Fruit fly (Drosophila melanogaster) whole organism, adult: Measurements from ENCODE around the gene CG31266.

Experiments
- CG11617 ChIP-seq: fragments of 200-800 bp; sonication (Bioruptor generic); optimal IDR thresholded peaks from 2 replicates; lab custom pipeline; 2017; ENCODE audit warnings: mild to moderate bottlenecking, missing biosample characterization, missing genetic modification reagents, missing genetic modification characterization
- CG12768 ChIP-seq: fragments of 200-800 bp; sonication (Bioruptor generic); optimal IDR thresholded peaks from 2 replicates; lab custom pipeline; 2017; ENCODE audit warnings: missing biosample characterization, missing genetic modification characterization, mild to moderate bottlenecking, moderate library complexity, missing genetic modification reagents
- CG14711 ChIP-seq: fragments of 200-800 bp; sonication (Bioruptor generic); optimal IDR thresholded peaks from 2 replicates; lab custom pipeline; 2018; ENCODE audit warnings: missing biosample characterization, mild to moderate bottlenecking, missing genetic modification characterization, moderate library complexity
- CG1620 ChIP-seq: fragments of 200-800 bp; sonication (Bioruptor generic); optimal IDR thresholded peaks from 2 replicates; lab custom pipeline; 2016; ENCODE audit warnings: missing biosample characterization, missing genetic modification characterization
- CG33017 ChIP-seq: fragments of 200-800 bp; sonication (Bioruptor generic); optimal IDR thresholded peaks from 2 replicates; lab custom pipeline; 2018; ENCODE audit warnings: missing biosample characterization, mild to moderate bottlenecking, missing genetic modification characterization, moderate library complexity
- CG5204 ChIP-seq: fragments of 200-800 bp; sonication (Bioruptor generic); optimal IDR thresholded peaks from 2 replicates; lab custom pipeline; 2016; ENCODE audit warnings: missing biosample characterization, missing genetic modification characterization
- CG7045 ChIP-seq: fragments of 200-800 bp; sonication (Bioruptor generic); optimal IDR thresholded peaks from 2 replicates; lab custom pipeline; 2017; ENCODE audit warnings: missing biosample characterization, mild to moderate bottlenecking, missing genetic modification characterization
- CG7101 ChIP-seq: fragments of 200-800 bp; sonication (Bioruptor generic); optimal IDR thresholded peaks from 2 replicates; lab custom pipeline; 2018; ENCODE audit warnings: missing biosample characterization, mild to moderate bottlenecking, missing genetic modification characterization, moderate library complexity
- Clk ChIP-seq: fragments of 200-800 bp; sonication (Bioruptor generic); optimal IDR thresholded peaks from 2 replicates; lab custom pipeline; 2017; ENCODE audit warnings: missing biosample characterization, missing genetic modification characterization
- Crg-1 ChIP-seq: fragments of 200-800 bp; sonication (Bioruptor generic); optimal IDR thresholded peaks from 2 replicates; lab custom pipeline; 2016; ENCODE audit warnings: missing biosample characterization, missing genetic modification characterization
- Hr96 ChIP-seq: fragments of 200-800 bp; sonication (Bioruptor generic); optimal IDR thresholded peaks from 2 replicates; lab custom pipeline; 2016; ENCODE audit warnings: missing biosample characterization, missing genetic modification characterization
- Mnt ChIP-seq: fragments of 200-800 bp; sonication (Bioruptor generic); optimal IDR thresholded peaks from 2 replicates; lab custom pipeline; 2016; ENCODE audit warnings: missing biosample characterization, mild to moderate bottlenecking, missing genetic modification characterization
- bab1 ChIP-seq: fragments of 200-800 bp; sonication (Bioruptor generic); optimal IDR thresholded peaks from 3 replicates; lab custom pipeline; 2019; ENCODE audit warnings: missing biosample characterization, mild to moderate bottlenecking, missing genetic modification characterization, moderate library complexity
- cic ChIP-seq: fragments of 200-800 bp; sonication (Bioruptor generic); optimal IDR thresholded peaks from 2 replicates; lab custom pipeline; 2017; ENCODE audit warnings: missing biosample characterization, mild to moderate bottlenecking, missing genetic modification characterization, moderate library complexity
- cnc ChIP-seq, 2 experiments: fragments of >200 bp; optimal IDR thresholded peaks; 2 replicates each; lab custom pipeline; 2017
- kay ChIP-seq: fragments of 200-800 bp; sonication (Bioruptor generic); peaks from one replicate; lab custom pipeline; 2016; ENCODE audit warnings: missing biosample characterization, missing genetic modification characterization, borderline replicate concordance
- ovo ChIP-seq: fragments of 200-800 bp; sonication (Bioruptor generic); optimal IDR thresholded peaks from 2 replicates; lab custom pipeline; 2016; ENCODE audit warnings: missing biosample characterization, missing genetic modification characterization
- pad ChIP-seq: fragments of 200-800 bp; sonication (Bioruptor generic); optimal IDR thresholded peaks from 3 replicates; lab custom pipeline; 2017; ENCODE audit warnings: missing biosample characterization, missing genetic modification characterization, mild to moderate bottlenecking, moderate library complexity, missing genetic modification reagents
- tj ChIP-seq: fragments of 200-800 bp; sonication (Bioruptor generic); optimal IDR thresholded peaks from 3 replicates; lab custom pipeline; 2017; ENCODE audit warnings: missing biosample characterization, mild to moderate bottlenecking, missing genetic modification characterization, moderate library complexity
- toe ChIP-seq: fragments of 200-800 bp; sonication (Bioruptor generic); optimal IDR thresholded peaks from 2 replicates; lab custom pipeline; 2016; ENCODE audit warnings: missing biosample characterization, missing genetic modification characterization

CG31266 gene

DNA sequence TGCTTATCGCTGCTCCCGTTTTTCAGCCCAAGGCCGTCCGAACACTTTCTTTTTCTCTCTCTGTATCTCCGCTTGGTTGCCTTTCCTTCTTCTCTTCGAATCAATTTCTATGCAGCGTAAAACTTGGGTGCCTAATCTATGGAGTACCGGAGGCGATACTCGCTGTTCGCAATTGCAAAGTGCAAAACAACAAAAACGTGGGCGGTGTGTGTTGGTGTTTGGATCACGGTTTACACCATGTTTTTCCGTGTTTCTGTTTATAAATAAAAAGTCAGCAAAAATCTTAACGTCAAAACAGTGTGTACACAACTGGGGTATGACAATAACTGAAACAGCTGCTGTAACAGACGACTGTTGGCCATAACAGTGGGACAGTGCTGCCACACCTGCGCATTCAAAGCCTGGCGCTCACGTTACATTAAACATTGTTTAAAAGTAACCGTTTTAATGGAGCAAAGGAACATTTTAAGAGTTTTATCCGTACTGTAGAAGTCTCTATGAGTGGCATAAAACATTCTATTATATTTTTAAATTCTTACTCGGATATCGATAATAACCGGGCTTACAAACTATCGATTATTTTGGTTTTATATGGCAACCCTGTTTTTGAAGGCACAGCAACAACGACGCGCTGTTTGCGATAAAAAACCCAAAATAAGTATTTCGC is 16.8 kb downstream of the CG31266 start, which contains the start of the genes m-cup and Det:
m-cup (minus strand) TSS at position 333 of the 667 bp plus-strand sequence.
Det (plus strand) TSS at position 588 of the 667 bp plus-strand sequence.
- TF ChIP-seq toe: peak; percentile 54
- TF ChIP-seq CG5204 (GFP tag; lab: Kevin White, UChicago): peak; percentile 56
- peak; percentile 17 for TF ChIP-seq kay (GFP tag; lab: Kevin White, UChicago)
- no peak for TF ChIP-seq cic (GFP tag; lab: Kevin White, UChicago)
- peak; percentile 46 for TF ChIP-seq Hr96 (GFP tag; lab: Kevin White, UChicago)
- peak; percentile 89 for TF ChIP-seq CG14711 (tag; lab: Kevin White, UChicago)
- TF ChIP-seq bab1 (GFP tag; lab: Kevin White, UChicago): peak; percentile 75
- TF ChIP-seq pad (GFP tag; lab: Kevin White, UChicago): peak; percentile 25
- peak; percentile 24 for TF ChIP-seq Mnt
- TF ChIP-seq CG7045 (GFP tag; lab: Kevin White, UChicago): no peak
- no peak for TF ChIP-seq CG11617
- TF ChIP-seq tj (GFP tag; lab: Kevin White, UChicago): peak; percentile 89
- no peak for TF ChIP-seq cnc (optimal IDR thresholded peaks at IDR 0.05; lab: Kevin White, UChicago)
- TF ChIP-seq CG1620 (GFP tag; lab: Kevin White, UChicago): peak; percentile 62
- TF ChIP-seq Clk (GFP tag; lab: Kevin White, UChicago): no peak

DNA sequence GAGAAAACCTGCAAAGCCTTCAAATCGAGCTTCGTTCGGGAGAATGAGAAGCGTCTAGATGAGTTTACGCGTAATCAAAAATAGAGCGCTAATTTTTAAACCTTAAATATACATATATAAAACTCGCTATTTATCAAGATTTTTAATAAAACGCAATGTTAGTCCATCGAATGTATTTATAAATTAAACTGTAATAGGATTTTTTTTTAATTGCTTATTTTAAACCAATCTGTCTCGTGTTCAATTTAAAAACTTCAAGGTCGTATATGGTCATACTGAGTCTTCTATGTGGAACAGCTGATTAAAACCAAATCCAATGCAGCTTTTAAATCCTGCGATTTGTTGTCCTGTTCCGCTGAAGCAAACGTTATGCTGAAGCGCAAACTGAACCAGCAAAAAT is 17.8 kb downstream of the CG31266 start, which contains the start of gene Smug:
Smug (plus strand) TSS at position 301 of the 400 bp plus-strand sequence.
- no peak for TF ChIP-seq CG1620 (GFP tag; lab: Kevin White, UChicago)
- no peak for TF ChIP-seq toe
- TF ChIP-seq CG7045 (GFP tag; lab: Kevin White, UChicago): no peak
- TF ChIP-seq pad (GFP tag; lab: Kevin White, UChicago): no peak
- no peak for TF ChIP-seq CG33017 (tag; lab: Kevin White, UChicago)
- TF ChIP-seq Clk (GFP tag; lab: Kevin White, UChicago): no peak
- no peak for TF ChIP-seq Mnt
- TF ChIP-seq Crg-1 (GFP tag; lab: Kevin White, UChicago): no peak
- TF ChIP-seq cnc (optimal IDR thresholded peaks at IDR 0.05; lab: Kevin White, UChicago): no peak
- TF ChIP-seq CG14711 (tag; lab: Kevin White, UChicago): no peak
- TF ChIP-seq CG11617: no peak

DNA sequence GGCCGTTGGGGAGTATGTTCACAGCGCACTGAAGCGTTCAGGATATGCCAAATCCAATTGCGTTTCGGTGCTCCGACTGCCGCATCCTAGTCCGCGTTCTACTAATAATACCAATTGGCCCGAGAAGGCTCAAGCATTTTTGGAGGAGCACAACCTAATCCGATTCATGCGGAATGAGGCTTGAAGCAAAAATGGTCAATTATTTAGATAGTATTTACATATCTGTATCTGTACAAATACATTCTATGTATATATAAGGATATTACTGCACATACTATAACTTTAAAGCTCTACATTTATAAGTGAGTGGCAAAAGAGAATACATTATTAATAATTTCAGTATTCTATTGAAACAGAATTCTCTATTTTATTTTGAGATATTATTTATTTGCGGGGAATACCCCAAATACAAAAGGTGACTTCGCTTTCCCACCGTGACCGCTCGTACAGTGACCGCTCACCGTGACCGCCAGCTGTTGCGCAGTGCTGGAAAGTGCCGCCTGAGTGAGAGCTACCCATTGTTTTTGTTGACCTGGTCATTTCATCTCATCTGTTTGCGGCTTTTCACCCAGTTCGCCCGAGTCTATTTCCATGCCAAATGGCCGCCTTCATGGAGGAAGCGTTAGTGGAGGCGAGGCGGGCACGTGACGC is 19.0 kb downstream of the CG31266 start, which contains the start of gene CG5292:
CG5292 (plus strand) TSS at position 486 of the 651 bp plus-strand sequence.
- no peak for TF ChIP-seq cnc (optimal IDR thresholded peaks at IDR 0.05; lab: Kevin White, UChicago)
- TF ChIP-seq cic (GFP tag; lab: Kevin White, UChicago): no peak
- peak; percentile 80 for TF ChIP-seq Mnt
- TF ChIP-seq CG11617: peak; percentile 46
- peak; percentile 52 for TF ChIP-seq toe
- TF ChIP-seq CG33017 (tag; lab: Kevin White, UChicago): peak; percentile 65
- TF ChIP-seq CG7045 (GFP tag; lab: Kevin White, UChicago): peak; percentile 12
- peak; percentile 41 for TF ChIP-seq CG5204 (GFP tag; lab: Kevin White, UChicago)
- peak; percentile 34 for TF ChIP-seq Hr96 (GFP tag; lab: Kevin White, UChicago)
- peak; percentile 37 for TF ChIP-seq tj (GFP tag; lab: Kevin White, UChicago)
- TF ChIP-seq Crg-1 (GFP tag; lab: Kevin White, UChicago): peak; percentile 38
- peak; percentile 64 for TF ChIP-seq CG7101
- peak; percentile 55 for TF ChIP-seq ovo (GFP tag; lab: Kevin White, UChicago)
- peak; percentile 48 for TF ChIP-seq CG14711 (tag; lab: Kevin White, UChicago)
- TF ChIP-seq Clk (GFP tag; lab: Kevin White, UChicago): no peak
- TF ChIP-seq CG12768: no peak
- no peak for TF ChIP-seq kay (GFP tag; lab: Kevin White, UChicago)
- TF ChIP-seq CG1620 (GFP tag; lab: Kevin White, UChicago): peak; percentile 54
- TF ChIP-seq bab1 (GFP tag; lab: Kevin White, UChicago): peak; percentile 70
- peak; percentile 31 for TF ChIP-seq pad (GFP tag; lab: Kevin White, UChicago)

DNA sequence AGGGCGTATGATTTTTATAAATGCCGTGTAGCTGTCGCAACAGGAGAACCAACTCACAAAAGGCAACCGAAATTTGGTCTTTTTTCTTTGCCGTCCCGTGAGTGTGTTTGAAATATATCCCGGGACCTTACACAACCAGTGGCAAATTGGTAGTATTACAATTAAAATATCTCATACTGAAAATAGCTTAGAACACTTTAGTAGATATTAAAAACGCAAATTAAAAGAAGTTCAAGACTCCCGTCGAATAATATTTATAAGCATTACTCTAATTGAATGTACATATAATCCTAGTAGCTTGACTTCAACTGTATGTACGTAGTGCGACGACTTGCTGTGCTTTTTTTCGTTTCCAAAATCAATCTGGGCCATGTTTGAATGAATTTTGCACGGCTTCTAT is 45.7 kb downstream of the CG31266 start:
- TF ChIP-seq CG14711 (tag; lab: Kevin White, UChicago) (no peak), Crg-1 (GFP tag; lab: Kevin White, UChicago) (no peak), ovo (GFP tag; lab: Kevin White, UChicago) (no peak), Mnt (no peak), cnc (optimal IDR thresholded peaks at IDR 0.05; lab: Kevin White, UChicago) (no peak), kay (GFP tag; lab: Kevin White, UChicago) (no peak)
